Worm (Caenorhabditis elegans): ENCODE data around the gene mlc-4.

The mlc-4 gene

DNA sequence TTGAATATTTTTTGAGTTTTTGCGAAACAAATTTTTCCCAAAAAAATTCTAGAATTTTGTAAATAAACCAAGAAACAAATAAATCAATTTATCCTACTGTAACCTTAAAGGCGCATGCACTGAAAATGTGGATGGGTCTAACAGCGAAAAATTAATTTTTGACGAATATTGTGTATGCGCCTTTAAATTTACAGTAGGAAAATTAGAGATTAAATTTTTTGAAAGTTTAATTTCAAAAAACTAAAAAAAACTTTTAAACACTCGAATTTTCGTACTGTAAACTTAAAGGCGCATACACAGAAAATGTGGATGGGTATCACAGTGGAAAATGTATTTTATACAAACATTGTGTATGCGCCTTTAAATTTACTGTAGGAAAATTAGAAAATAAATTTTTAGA is 3.4 kb downstream of the mlc-4 start (continued):
- TF ChIP-seq unc-3 (GFP tag; conservative IDR thresholded peaks at IDR 0.05) (no peak), unc-3 (tag; optimal IDR thresholded peaks at IDR 0.05) (no peak), pha-4 (tag; optimal IDR thresholded peaks at IDR 0.05) (no peak)

DNA sequence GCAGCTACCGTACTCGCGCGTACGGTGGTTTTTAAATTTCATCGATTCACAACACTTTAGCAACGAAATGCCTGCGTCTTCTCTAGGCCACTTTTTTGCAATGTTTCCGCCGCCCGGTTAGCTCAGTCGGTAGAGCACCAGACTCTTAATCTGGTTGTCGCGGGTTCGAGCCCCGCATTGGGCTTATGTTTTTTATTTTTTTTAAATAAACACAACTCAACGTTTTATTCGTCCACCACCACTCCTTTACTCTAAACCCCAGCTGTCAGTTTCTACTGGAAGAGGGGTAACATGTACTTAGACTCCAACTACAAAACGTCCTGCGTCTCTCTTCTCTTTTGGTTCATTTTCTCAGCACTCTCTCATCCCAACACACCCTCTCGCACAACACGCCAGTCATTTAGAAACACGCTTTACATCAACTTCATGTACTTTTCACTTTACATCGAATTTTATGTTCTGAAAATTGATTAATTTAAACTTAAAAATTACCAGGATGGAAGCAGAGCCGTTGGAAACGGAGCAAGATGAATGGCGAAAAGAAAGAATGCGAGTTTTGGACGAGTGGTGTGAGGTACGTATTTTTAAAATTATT is 4.1 kb downstream of the mlc-4 start, which contains the start of the genes elmd-1 and hecw-1:
TSS of gene elmd-1 (plus strand) at position 494 of the 595 bp plus-strand sequence.
TSS of gene hecw-1 (minus strand) at position 545 of the 595 bp plus-strand sequence.
- no peak for TF ChIP-seq ceh-9 (tag; optimal IDR thresholded peaks at IDR 0.05)
- no peak for TF ChIP-seq ref-2 (tag; optimal IDR thresholded peaks at IDR 0.05)
- TF ChIP-seq unc-3 (GFP tag; conservative IDR thresholded peaks at IDR 0.05), result no peak
- no peak for TF ChIP-seq unc-3 (tag; optimal IDR thresholded peaks at IDR 0.05)
- no peak for TF ChIP-seq ceh-14 (tag; optimal IDR thresholded peaks at IDR 0.05)
- no peak for TF ChIP-seq Y22D7AL.16 (tag; optimal IDR thresholded peaks at IDR 0.05)
- TF ChIP-seq hlh-30 (tag; optimal IDR thresholded peaks at IDR 0.05; ENCODE audit: insufficient read depth), result no peak
- no peak for TF ChIP-seq ets-4 (tag; optimal IDR thresholded peaks at IDR 0.05)
- TF ChIP-seq ceh-19 (GFP tag; optimal IDR thresholded peaks at IDR 0.05), result peak; percentile 3
- TF ChIP-seq ceh-45 (GFP tag; IDR thresholded peaks at IDR 0.05), result no peak
- no peak for TF ChIP-seq elt-4 (tag; optimal IDR thresholded peaks at IDR 0.05)
- peak; percentile 31 for TF ChIP-seq che-1 (tag; optimal IDR thresholded peaks at IDR 0.05)
- no peak for TF ChIP-seq elt-2 (tag; optimal IDR thresholded peaks at IDR 0.05)
- TF ChIP-seq unc-55 (GFP tag; optimal IDR thresholded peaks at IDR 0.05), result peak; percentile 70
- peak; percentile 24 for TF ChIP-seq C38D4.7 (GFP tag; optimal IDR thresholded peaks at IDR 0.05)
- TF ChIP-seq fkh-10 (GFP tag; optimal IDR thresholded peaks at IDR 0.05), result no peak
- TF ChIP-seq ceh-30 (tag; optimal IDR thresholded peaks at IDR 0.05), result no peak
- TF ChIP-seq zip-5 (tag; optimal IDR thresholded peaks at IDR 0.05), result no peak
- TF ChIP-seq ttx-3 (tag; optimal IDR thresholded peaks at IDR 0.05), result no peak
- no peak for TF ChIP-seq pros-1 (tag; optimal IDR thresholded peaks at IDR 0.05)
- TF ChIP-seq ceh-22 (tag; optimal IDR thresholded peaks at IDR 0.05), result no peak
- peak; percentile 22 for TF ChIP-seq nfya-1 (tag; optimal IDR thresholded peaks at IDR 0.05)
- TF ChIP-seq syd-9 (tag; optimal IDR thresholded peaks at IDR 0.05), result no peak
- no peak for TF ChIP-seq pqm-1 (tag; optimal IDR thresholded peaks at IDR 0.05)
- TF ChIP-seq tbx-7 (tag; optimal IDR thresholded peaks at IDR 0.05), result no peak
- TF ChIP-seq ceh-2 (tag; optimal IDR thresholded peaks at IDR 0.05), result no peak
- TF ChIP-seq lim-6 (tag; optimal IDR thresholded peaks at IDR 0.05), result no peak
- TF ChIP-seq tbx-2 (tag; optimal IDR thresholded peaks at IDR 0.05), result peak; percentile 63
- TF ChIP-seq ceh-31 (tag; optimal IDR thresholded peaks at IDR 0.05), result peak; percentile 26
- TF ChIP-seq fax-1 (tag; optimal IDR thresholded peaks at IDR 0.05), result no peak
- TF ChIP-seq ceh-18 (tag; optimal IDR thresholded peaks at IDR 0.05), result peak; percentile 39
- no peak for TF ChIP-seq pha-4 (tag; optimal IDR thresholded peaks at IDR 0.05)

DNA sequence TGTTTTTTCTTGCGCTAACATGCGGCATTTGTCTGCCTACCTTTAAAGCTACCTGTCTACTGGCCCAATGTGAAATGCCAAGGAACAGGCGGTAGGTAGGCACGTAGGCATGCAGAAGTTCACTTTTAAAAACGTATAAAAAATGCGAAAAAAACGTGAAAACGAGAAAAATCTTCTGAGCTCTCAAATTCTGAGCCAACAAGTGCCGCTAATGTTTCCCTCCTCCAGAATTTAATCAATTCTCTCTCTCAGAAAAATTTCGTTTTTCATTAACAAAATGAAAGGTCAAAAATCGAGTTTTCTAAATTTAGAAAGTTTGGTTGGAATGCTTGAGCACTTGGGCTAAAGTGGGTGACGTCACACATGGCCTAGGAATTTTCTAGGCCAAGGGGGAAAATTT is 11.1 kb downstream of the mlc-4 start:
- TF ChIP-seq gmeb-2 (tag; optimal IDR thresholded peaks at IDR 0.05) (no peak), sox-2 (GFP tag; IDR thresholded peaks at IDR 0.05) (no peak), mec-3 (tag; optimal IDR thresholded peaks at IDR 0.05; ENCODE audit: borderline replicate concordance) (no peak), zip-5 (tag; optimal IDR thresholded peaks at IDR 0.05) (no peak), odd-2 (tag; optimal IDR thresholded peaks at IDR 0.05) (no peak), ama-1 (optimal IDR thresholded peaks at IDR 0.05) (no peak)

DNA sequence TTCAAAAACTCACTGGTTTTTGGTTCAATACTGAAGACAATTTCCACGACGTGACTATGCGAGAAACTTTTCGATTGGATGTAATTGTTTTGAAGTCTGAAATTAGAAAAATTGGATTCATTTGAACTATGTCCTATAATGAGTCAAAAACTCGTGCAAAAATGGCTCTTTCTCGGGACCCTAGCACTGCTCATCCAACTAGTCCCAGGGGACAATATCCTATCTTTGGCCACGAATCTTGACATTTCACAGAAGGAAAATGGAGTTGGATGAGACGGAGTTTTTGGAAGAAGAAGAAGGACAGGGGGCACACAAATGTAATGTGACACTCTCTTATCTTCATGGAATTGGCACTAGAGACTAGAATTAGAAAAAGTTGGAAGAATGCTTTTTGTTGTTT is 11.7 kb downstream of the mlc-4 start:
- TF ChIP-seq ceh-19 (GFP tag; optimal IDR thresholded peaks at IDR 0.05) (no peak), unc-3 (GFP tag; conservative IDR thresholded peaks at IDR 0.05) (no peak), unc-3 (tag; optimal IDR thresholded peaks at IDR 0.05) (peak; percentile 61)

All from whole organism, late embryonic.